Worm (Caenorhabditis elegans): ENCODE results near the gene F54C9.7.
A peak's percentile ranks its signal among the peaks of the same experiment; 100 is the strongest.

F54C9.7 gene

DNA sequence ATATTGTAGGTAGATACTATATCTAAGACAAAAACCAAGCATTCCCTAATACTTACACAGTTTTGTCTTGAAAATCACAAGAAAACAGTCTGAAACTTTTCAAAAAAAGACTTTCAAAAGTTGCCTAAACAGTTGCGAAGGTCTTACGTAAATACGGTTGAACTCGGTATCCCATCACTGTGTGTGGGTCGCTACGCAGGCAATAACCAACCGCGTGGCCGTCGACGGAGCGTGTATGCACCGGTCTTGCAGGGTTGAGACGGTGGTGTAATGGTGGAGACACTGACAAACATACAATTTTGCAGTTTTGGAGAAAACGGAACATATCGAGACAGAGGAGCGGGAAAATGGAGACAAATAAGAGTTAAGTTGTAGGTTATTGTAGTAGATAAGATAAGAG lies 11.9 kb upstream of the F54C9.7 start, which contains the start of gene iff-2 (continued):
- TF ChIP-seq sptf-2 (GFP tag; optimal IDR thresholded peaks at IDR 0.05) = no peak
- TF ChIP-seq die-1 (tag; optimal IDR thresholded peaks at IDR 0.05) = peak; percentile 66
- peak; percentile 97 for TF ChIP-seq ekl-4 (GFP tag; IDR thresholded peaks at IDR 0.05)
- TF ChIP-seq F57C9.4 (tag; optimal IDR thresholded peaks at IDR 0.05) = no peak
- TF ChIP-seq repo-1 (tag; optimal IDR thresholded peaks at IDR 0.05) = peak; percentile 93
- peak; percentile 39 for TF ChIP-seq ccch-3 (GFP tag; optimal IDR thresholded peaks at IDR 0.05)
- no peak for TF ChIP-seq D2030.7 (GFP tag; IDR thresholded peaks at IDR 0.05)
- peak; percentile 98 for TF ChIP-seq pbrm-1 (GFP tag; IDR thresholded peaks at IDR 0.05)

DNA sequence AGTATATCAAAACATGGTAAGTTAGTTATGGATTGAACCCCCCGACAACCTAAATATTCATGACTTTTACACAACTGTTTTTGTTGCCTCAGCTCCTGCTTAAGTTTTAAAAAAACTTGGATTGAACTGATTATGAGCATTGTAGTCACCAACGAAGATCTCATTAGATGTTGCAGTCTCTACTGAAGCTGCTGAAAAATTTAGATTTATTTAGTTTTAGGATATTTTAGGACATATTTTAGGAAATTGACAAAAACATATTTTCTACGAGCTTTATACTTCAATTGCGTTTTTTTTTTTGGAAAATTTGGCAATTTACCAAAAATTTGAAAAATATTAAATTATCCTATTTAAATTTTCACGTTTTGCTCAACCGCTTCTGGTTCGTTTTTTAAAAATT lies 11.1 kb upstream of the F54C9.7 start, which contains the start of gene F54C9.14:
Gene F54C9.14 (plus strand): TSS at position 301 of the 400 bp plus-strand sequence.
- no peak for TF ChIP-seq chd-7 (tag; optimal IDR thresholded peaks at IDR 0.05)
- TF ChIP-seq athp-1 (tag; optimal IDR thresholded peaks at IDR 0.05) = no peak
- no peak for TF ChIP-seq lin-35 (GFP tag; optimal IDR thresholded peaks at IDR 0.05)
- no peak for TF ChIP-seq ZK185.1 (tag; optimal IDR thresholded peaks at IDR 0.05; ENCODE audit: poor library complexity, severe bottlenecking)
- TF ChIP-seq mxl-1 (tag; optimal IDR thresholded peaks at IDR 0.05) = no peak
- no peak for TF ChIP-seq hsf-1 (GFP tag; IDR thresholded peaks at IDR 0.05)
- TF ChIP-seq tbx-9 (tag; optimal IDR thresholded peaks at IDR 0.05; ENCODE audit: borderline replicate concordance) = no peak
- no peak for TF ChIP-seq die-1 (tag; optimal IDR thresholded peaks at IDR 0.05)
- no peak for TF ChIP-seq attf-6 (GFP tag; IDR thresholded peaks at IDR 0.05)
- no peak for TF ChIP-seq lin-40 (tag; optimal IDR thresholded peaks at IDR 0.05)
- TF ChIP-seq unc-130 (GFP tag; optimal IDR thresholded peaks at IDR 0.05) = no peak
- TF ChIP-seq atf-7 (tag; optimal IDR thresholded peaks at IDR 0.05) = no peak
- TF ChIP-seq egl-44 (GFP tag; IDR thresholded peaks at IDR 0.05) = no peak
- no peak for TF ChIP-seq lir-1 (GFP tag; conservative IDR thresholded peaks at IDR 0.05)

ce11 chrII:8566039-8566438 lies 7.1 kb upstream of the F54C9.7 start, which contains the start of gene stc-1:
TSS of gene stc-1 (minus strand) at chrII:8566139.
- peak; percentile 30 for TF ChIP-seq ZK185.1 (tag; optimal IDR thresholded peaks at IDR 0.05; ENCODE audit: poor library complexity, severe bottlenecking)
- TF ChIP-seq F23B12.7 (tag; optimal IDR thresholded peaks at IDR 0.05; ENCODE audit: insufficient read depth) = peak; percentile 1
- peak; percentile 28 for TF ChIP-seq attf-5 (GFP tag; optimal IDR thresholded peaks at IDR 0.05)
- TF ChIP-seq mcd-1 (GFP tag; IDR thresholded peaks at IDR 0.05) = peak; percentile 67
- TF ChIP-seq lin-54 (GFP tag; optimal IDR thresholded peaks at IDR 0.05) = peak; percentile 35
- peak; percentile 17 for TF ChIP-seq nhr-80 (tag; optimal IDR thresholded peaks at IDR 0.05)
- TF ChIP-seq let-607 (tag; optimal IDR thresholded peaks at IDR 0.05) = peak; percentile 35 to 68
- peak in 1 of 3 experiments; percentile 2 for TF ChIP-seq lin-35 (GFP tag; optimal IDR thresholded peaks at IDR 0.05)
- TF ChIP-seq gei-17 (GFP tag; optimal IDR thresholded peaks at IDR 0.05) = no peak
- TF ChIP-seq dox-1 (GFP tag; IDR thresholded peaks at IDR 0.05) = no peak
- TF ChIP-seq ccch-3 (GFP tag; optimal IDR thresholded peaks at IDR 0.05) = no peak
- peak; percentile 19; the same call in 1 of the 2 replicates for TF ChIP-seq cebp-1 (GFP tag; IDR thresholded peaks at IDR 0.05)
- TF ChIP-seq cebp-1 (tag; optimal IDR thresholded peaks at IDR 0.05) = peak; percentile 76
- peak; percentile 17 for TF ChIP-seq repo-1 (tag; optimal IDR thresholded peaks at IDR 0.05)
- no peak for TF ChIP-seq ztf-3 (GFP tag; optimal IDR thresholded peaks at IDR 0.05)
- no peak for TF ChIP-seq B0035.1 (tag; optimal IDR thresholded peaks at IDR 0.05)
- TF ChIP-seq snpc-1.1 (tag; optimal IDR thresholded peaks at IDR 0.05; ENCODE audit: insufficient read depth) = no peak
- no peak for TF ChIP-seq unc-62 (GFP tag; optimal IDR thresholded peaks at IDR 0.05)
- TF ChIP-seq ekl-4 (GFP tag; IDR thresholded peaks at IDR 0.05) = no peak

Measured in whole organism, young adult.